Worm (Caenorhabditis elegans) whole organism, L3 larva: ENCODE data around the gene srg-48.

ENCODE experiments used
- R02D3.7 ChIP-seq: fragments of 150-350 bp; optimal IDR thresholded peaks from 2 replicates; lab custom pipeline; 2014; ENCODE audit warnings: missing biosample characterization, missing genetic modification characterization
- ZK546.5 ChIP-seq: sonication (generic microtip); optimal IDR thresholded peaks from 2 replicates; lab custom pipeline; 2017; ENCODE audit warnings: missing biosample characterization, missing genetic modification characterization
- ama-1 ChIP-seq: fragments of 150-350 bp; optimal IDR thresholded peaks from 2 replicates; lab custom pipeline; 2018
- ceh-16 ChIP-seq: sonication (generic microtip); optimal IDR thresholded peaks from 2 replicates; lab custom pipeline; 2017; ENCODE audit warnings: missing biosample characterization, missing genetic modification characterization
- ceh-82 ChIP-seq: fragments of 150-350 bp; optimal IDR thresholded peaks from 2 replicates; lab custom pipeline; 2014; ENCODE audit warnings: missing biosample characterization, missing genetic modification characterization
- ceh-9 ChIP-seq: sonication (generic microtip); optimal IDR thresholded peaks from 2 replicates; lab custom pipeline; 2018; ENCODE audit warnings: missing biosample characterization, missing genetic modification characterization
- daf-12 ChIP-seq: fragments of 150-350 bp; optimal IDR thresholded peaks from 2 replicates; lab custom pipeline; 2014; ENCODE audit warnings: missing biosample characterization, missing genetic modification reagents, missing genetic modification characterization
- egl-27 ChIP-seq: sonication (generic microtip); optimal IDR thresholded peaks from 4 replicates; lab custom pipeline; 2017; ENCODE audit warnings: missing biosample characterization, missing genetic modification reagents, missing genetic modification characterization
- egl-5 ChIP-seq: fragments of 150-350 bp; optimal IDR thresholded peaks from 2 replicates; lab custom pipeline; 2017; ENCODE audit warnings: missing biosample characterization, missing genetic modification reagents, missing genetic modification characterization, inconsistent platforms
- elt-1 ChIP-seq: fragments of 150-350 bp; optimal IDR thresholded peaks from 2 replicates; lab custom pipeline; 2014; ENCODE audit warnings: missing biosample characterization, missing genetic modification characterization
- fkh-10 ChIP-seq: sonication (generic microtip); optimal IDR thresholded peaks from 2 replicates; lab custom pipeline; 2017; ENCODE audit warnings: missing biosample characterization, missing genetic modification reagents, missing genetic modification characterization
- fkh-2 ChIP-seq: fragments of 150-350 bp; optimal IDR thresholded peaks from 2 replicates; lab custom pipeline; 2014; ENCODE audit warnings: missing biosample characterization, missing genetic modification reagents, missing genetic modification characterization
- hmg-11 ChIP-seq: sonication (generic microtip); optimal IDR thresholded peaks from 2 replicates; lab custom pipeline; 2016; ENCODE audit warnings: missing genetic modification characterization, missing compliant biosample characterization
- lin-15B ChIP-seq: fragments of 150-350 bp; optimal IDR thresholded peaks from 2 replicates; lab custom pipeline; 2014; ENCODE audit warnings: missing biosample characterization, missing genetic modification characterization
- lin-39 ChIP-seq: fragments of 150-350 bp; optimal IDR thresholded peaks from 2 replicates; lab custom pipeline; 2018; ENCODE audit warnings: missing biosample characterization, missing genetic modification reagents, missing genetic modification characterization
- lsy-12 ChIP-seq: sonication (generic microtip); optimal IDR thresholded peaks from 2 replicates; lab custom pipeline; 2016; ENCODE audit warnings: mild to moderate bottlenecking, missing genetic modification characterization, missing compliant biosample characterization
- nhr-11 ChIP-seq: fragments of 150-350 bp; optimal IDR thresholded peaks from 2 replicates; lab custom pipeline; 2014; ENCODE audit warnings: missing biosample characterization, missing genetic modification characterization
- nhr-237 ChIP-seq: fragments of 150-350 bp; optimal IDR thresholded peaks from 2 replicates; lab custom pipeline; 2014; ENCODE audit warnings: missing biosample characterization, missing genetic modification characterization
- nhr-28 ChIP-seq: fragments of 150-350 bp; optimal IDR thresholded peaks from 2 replicates; lab custom pipeline; 2014; ENCODE audit warnings: missing biosample characterization, missing genetic modification characterization
- nhr-67 ChIP-seq: fragments of 150-350 bp; optimal IDR thresholded peaks from 2 replicates; lab custom pipeline; 2014; ENCODE audit warnings: missing biosample characterization, missing genetic modification characterization
- nhr-76 ChIP-seq: fragments of 150-350 bp; sonication (generic microtip); optimal IDR thresholded peaks from 5 replicates; lab custom pipeline; 2014; ENCODE audit warnings: missing biosample characterization, missing genetic modification characterization
- nhr-77 ChIP-seq: fragments of 150-350 bp; optimal IDR thresholded peaks from 2 replicates; lab custom pipeline; 2014; ENCODE audit warnings: missing biosample characterization, missing genetic modification characterization
- pha-4 ChIP-seq: fragments of 150-350 bp; optimal IDR thresholded peaks from 2 replicates; lab custom pipeline; 2014; ENCODE audit warnings: missing biosample characterization, missing genetic modification reagents, missing genetic modification characterization
- pqm-1 ChIP-seq: fragments of 150-350 bp; optimal IDR thresholded peaks from 2 replicates; lab custom pipeline; 2017; ENCODE audit warnings: missing biosample characterization, missing genetic modification characterization, inconsistent platforms
- sea-2 ChIP-seq: fragments of 150-350 bp; sonication (generic microtip); optimal IDR thresholded peaks from 4 replicates; lab custom pipeline; 2014; ENCODE audit warnings: missing biosample characterization, missing genetic modification reagents, missing genetic modification characterization
- skn-1 ChIP-seq: fragments of 150-350 bp; optimal IDR thresholded peaks from 2 replicates; lab custom pipeline; 2014; ENCODE audit warnings: missing biosample characterization, missing genetic modification characterization
- snpc-4 ChIP-seq: fragments of 150-350 bp; optimal IDR thresholded peaks from 2 replicates; lab custom pipeline; 2014; ENCODE audit warnings: missing biosample characterization, missing genetic modification characterization
- tbx-2 ChIP-seq: sonication (generic microtip); optimal IDR thresholded peaks from 2 replicates; lab custom pipeline; 2016; ENCODE audit warnings: mild to moderate bottlenecking, missing genetic modification characterization, missing compliant biosample characterization
- unc-39 ChIP-seq: sonication (generic microtip); optimal IDR thresholded peaks from 4 replicates; lab custom pipeline; 2017; ENCODE audit warnings: missing biosample characterization, missing genetic modification characterization
- zag-1 ChIP-seq: fragments of 150-350 bp; optimal IDR thresholded peaks from 2 replicates; lab custom pipeline; 2014; ENCODE audit warnings: missing biosample characterization, missing genetic modification characterization
- ztf-11 ChIP-seq: fragments of 150-350 bp; optimal IDR thresholded peaks from 2 replicates; lab custom pipeline; 2014; ENCODE audit warnings: missing biosample characterization, missing genetic modification characterization

The srg-48 gene

DNA sequence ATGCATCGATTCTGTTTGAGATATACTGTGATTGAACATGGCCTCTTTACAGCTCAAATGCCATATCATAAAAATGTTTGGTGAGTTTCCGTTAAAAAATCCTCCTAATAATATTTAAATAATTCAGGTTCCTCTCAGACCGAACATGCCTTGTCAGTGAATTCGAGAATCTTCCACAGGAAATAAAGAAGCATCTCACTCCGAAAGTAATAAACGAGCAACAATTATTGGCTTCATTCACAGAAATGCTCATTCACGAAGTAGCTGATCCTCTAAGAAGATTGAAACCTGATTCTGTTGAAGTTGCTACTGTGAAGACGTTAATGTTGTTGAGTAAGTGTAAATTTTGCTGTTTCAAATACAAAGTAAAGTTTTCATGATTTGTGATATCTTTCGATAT is 20.1 kb upstream of the srg-48 start:
- TF ChIP-seq egl-27 (tag; lab: Kevin White, UChicago) (no peak), ama-1 (peak; percentile 76), ztf-11 (no peak), tbx-2 (tag; lab: Kevin White, UChicago) (no peak), skn-1 (tag; lab: Kevin White, UChicago) (no peak)

ce11 chrIV:7057677-7058076 is 14.5 kb upstream of the srg-48 start, which contains the start of gene srx-50:
Gene srx-50 (plus strand): TSS chrIV:7057977.
- no peak for TF ChIP-seq lin-15B (tag; lab: Kevin White, UChicago)
- no peak for TF ChIP-seq lin-39 (tag; lab: Kevin White, UChicago)
- peak; percentile 18 for TF ChIP-seq fkh-10 (GFP tag; lab: Kevin White, UChicago)
- TF ChIP-seq hmg-11 (tag; lab: Kevin White, UChicago): no peak
- TF ChIP-seq, all 47 proteins: peak for 1

ce11 chrIV:7062697-7063096 is 9.5 kb upstream of the srg-48 start:
- TF ChIP-seq nhr-77 (tag; lab: Kevin White, UChicago) (no peak), R02D3.7 (no peak), egl-5 (no peak), snpc-4 (no peak), ceh-82 (no peak), unc-39 (tag; lab: Kevin White, UChicago) (no peak), zag-1 (tag; lab: Kevin White, UChicago) (no peak), ztf-11 (no peak), elt-1 (tag; lab: Kevin White, UChicago) (no peak)

- no peak for TF ChIP-seq nhr-28 (tag; lab: Kevin White, UChicago)
- TF ChIP-seq nhr-76 (tag; lab: Kevin White, UChicago): no peak
- no peak for TF ChIP-seq daf-12
- no peak for TF ChIP-seq R02D3.7
- TF ChIP-seq nhr-67: no peak
- no peak for TF ChIP-seq elt-1 (tag; lab: Kevin White, UChicago)
- no peak for TF ChIP-seq ceh-9 (tag; lab: Kevin White, UChicago)
- TF ChIP-seq fkh-2 (tag; lab: Kevin White, UChicago): no peak
- TF ChIP-seq egl-27 (tag; lab: Kevin White, UChicago): no peak
- TF ChIP-seq ceh-16 (tag; lab: Kevin White, UChicago): no peak
- no peak for TF ChIP-seq pqm-1 (tag; lab: Kevin White, UChicago)
- no peak for TF ChIP-seq fkh-10 (GFP tag; lab: Kevin White, UChicago)
- no peak for TF ChIP-seq hmg-11 (tag; lab: Kevin White, UChicago)
- TF ChIP-seq nhr-237 (tag; lab: Kevin White, UChicago): no peak
- no peak for TF ChIP-seq snpc-4
- no peak for TF ChIP-seq ztf-11
- no peak for TF ChIP-seq lsy-12 (tag; lab: Kevin White, UChicago)
- no peak for TF ChIP-seq pha-4 (tag; lab: Kevin White, UChicago)
Measured at ce11 chrIV:7065022-7065421, 7.2 kb upstream of the srg-48 start, which contains the start of gene Y43B11AL.1. Gene Y43B11AL.1 (plus strand): TSS chrIV:7065322.

DNA sequence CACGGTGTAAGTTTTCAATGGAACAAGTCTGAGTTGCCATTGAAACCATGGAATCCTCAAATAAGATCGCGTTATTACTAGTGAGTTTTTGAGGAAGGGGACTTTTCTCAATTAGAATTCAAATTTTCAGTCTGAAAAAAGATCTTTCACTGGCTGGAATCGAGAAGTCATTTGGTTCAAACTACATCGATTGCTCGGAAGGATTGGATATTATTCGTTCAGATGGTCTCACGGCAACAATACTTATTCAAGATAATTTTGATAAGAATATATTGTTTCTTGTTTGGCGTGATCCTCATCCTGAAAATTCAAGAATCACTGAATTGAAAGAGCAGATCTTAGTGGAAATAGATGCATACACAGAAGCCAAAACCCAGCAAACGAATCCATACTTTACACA is 4.8 kb upstream of the srg-48 start:
- no peak for TF ChIP-seq ZK546.5 (tag; lab: Kevin White, UChicago)
- TF ChIP-seq nhr-11: no peak
- no peak for TF ChIP-seq nhr-237 (tag; lab: Kevin White, UChicago)
- TF ChIP-seq pha-4 (tag; lab: Kevin White, UChicago): no peak
- TF ChIP-seq sea-2 (GFP tag; lab: Kevin White, UChicago): no peak
- no peak for TF ChIP-seq tbx-2 (tag; lab: Kevin White, UChicago)
- TF ChIP-seq nhr-67: no peak
- no peak for TF ChIP-seq zag-1 (tag; lab: Kevin White, UChicago)
- TF ChIP-seq daf-12: no peak
- TF ChIP-seq fkh-2 (tag; lab: Kevin White, UChicago): no peak

DNA sequence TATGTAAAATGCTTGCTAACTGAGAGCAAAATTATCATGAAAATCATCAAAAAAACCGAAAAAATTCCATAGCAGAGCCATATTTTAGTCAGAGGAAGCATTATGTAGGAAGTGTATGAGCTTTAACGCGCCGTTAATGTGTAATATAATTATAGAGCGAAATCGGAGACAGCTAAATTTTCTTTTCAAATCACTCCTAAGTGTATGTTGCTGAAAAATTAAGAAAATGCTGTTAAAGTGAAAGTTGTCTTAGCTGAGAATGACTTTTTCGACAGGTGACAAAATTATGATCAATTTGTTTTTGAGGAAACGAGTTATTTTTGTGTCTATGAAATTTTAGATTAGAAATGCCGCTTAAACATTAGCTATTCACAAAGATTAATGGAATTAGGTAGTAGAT is 2.9 kb downstream of the srg-48 start, which contains the start of gene srg-50:
TSS of gene srg-50 (minus strand) at position 101 of the 400 bp plus-strand sequence.
- no peak for TF ChIP-seq fkh-10 (GFP tag; lab: Kevin White, UChicago)

DNA sequence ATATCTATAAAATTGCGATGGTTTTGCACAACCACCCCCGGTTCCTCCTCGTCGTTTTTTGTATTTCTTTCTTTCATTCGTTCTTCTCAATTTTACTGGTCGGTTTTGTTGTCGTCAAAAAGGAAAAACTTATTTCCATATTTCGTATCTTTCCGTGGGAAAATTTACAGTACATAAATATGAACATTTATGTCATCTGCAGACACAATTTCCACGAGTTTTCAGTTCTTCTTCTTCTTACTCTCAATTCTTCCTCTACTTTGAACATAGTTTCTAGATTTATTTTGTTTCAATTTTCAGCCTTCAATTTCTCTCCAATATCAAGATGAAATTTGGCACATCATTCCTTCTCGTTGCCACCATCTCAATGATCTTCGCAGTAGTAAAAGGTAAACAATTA is 9.0 kb downstream of the srg-48 start, which contains the start of gene Y43B11AR.1:
TSS of gene Y43B11AR.1 (plus strand) at position 301 of the 400 bp plus-strand sequence.
- TF ChIP-seq pha-4 (tag; lab: Kevin White, UChicago) (no peak), lin-15B (tag; lab: Kevin White, UChicago) (no peak)
